Worm (Caenorhabditis elegans): ENCODE data around the gene C17H11.5.

ce11 chrX:8230579-8230978, 45.6 kb upstream of the C17H11.5 start:
- TF ChIP-seq egl-27 (tag; optimal IDR thresholded peaks at IDR 0.05) (no peak), snpc-4 (tag; optimal IDR thresholded peaks at IDR 0.05) (no peak), nhr-12 (tag; optimal IDR thresholded peaks at IDR 0.05) (no peak), fos-1 (tag; optimal IDR thresholded peaks at IDR 0.05) (no peak), daf-12 (tag; optimal IDR thresholded peaks at IDR 0.05) (no peak), jun-1 (tag; optimal IDR thresholded peaks at IDR 0.05) (no peak), pha-4 (tag; optimal IDR thresholded peaks at IDR 0.05) (no peak), nhr-23 (tag; optimal IDR thresholded peaks at IDR 0.05) (no peak), unc-62 (GFP tag; optimal IDR thresholded peaks at IDR 0.05) (no peak), ama-1 (optimal IDR thresholded peaks at IDR 0.05) (no peak), nhr-237 (tag; optimal IDR thresholded peaks at IDR 0.05) (no peak), mdl-1 (tag; optimal IDR thresholded peaks at IDR 0.05) (no peak)

All from whole organism, L3 larva.